Fruit fly (Drosophila melanogaster): ENCODE results near the gene ATPsynE.

The ATPsynE gene

dm6 chr3R:14356619-14357018 is 29.9 kb downstream of the ATPsynE start (continued):
- TF ChIP-seq lmd (GFP tag; IDR thresholded peaks at IDR 0.05) (peak; percentile 36; the same call in 1 of the 2 replicates), Oli (tag; optimal IDR thresholded peaks at IDR 0.05) (peak; percentile 21), NC2β (GFP tag; optimal IDR thresholded peaks at IDR 0.05) (no peak), phol (tag; optimal IDR thresholded peaks at IDR 0.05) (no peak), Dek (tag; optimal IDR thresholded peaks at IDR 0.05) (no peak), CG9215 (GFP tag; IDR thresholded peaks at IDR 0.05) (no peak), Vsx1 (GFP tag; optimal IDR thresholded peaks at IDR 0.05) (no peak), Pdp1 (GFP tag; optimal IDR thresholded peaks at IDR 0.05) (peak; percentile 1 to 29), tgo (GFP tag; IDR thresholded peaks at IDR 0.05) (peak; percentile 39; the same call in 2 of the 3 replicates), CG17359 (tag; optimal IDR thresholded peaks at IDR 0.05) (peak; percentile 18), cas (GFP tag; IDR thresholded peaks at IDR 0.05) (no peak), vvl (GFP tag; IDR thresholded peaks at IDR 0.05) (peak; percentile 74), Neu2 (GFP tag; optimal IDR thresholded peaks at IDR 0.05; ENCODE audit: borderline replicate concordance) (no peak), bbx (GFP tag; IDR thresholded peaks at IDR 0.05; ENCODE audit: partially characterized antibody) (no peak), kay (GFP tag; optimal IDR thresholded peaks at IDR 0.05) (no peak), Ptx1 (GFP tag; IDR thresholded peaks at IDR 0.05) (peak; percentile 54), ato (GFP tag; IDR thresholded peaks at IDR 0.05; ENCODE audit: partially characterized antibody) (no peak), CG7987 (GFP tag; optimal IDR thresholded peaks at IDR 0.05) (no peak), CG12659 (GFP tag; optimal IDR thresholded peaks at IDR 0.05) (no peak), CG8281 (tag; optimal IDR thresholded peaks at IDR 0.05) (no peak), CG17361 (GFP tag; IDR thresholded peaks at IDR 0.05) (no peak), CG2678 (tag; optimal IDR thresholded peaks at IDR 0.05) (peak; percentile 37), ara (GFP tag; IDR thresholded peaks at IDR 0.05) (peak; percentile 29; the same call in 1 of the 2 replicates), crc (GFP tag; optimal IDR thresholded peaks at IDR 0.05) (no peak), CG5180 (GFP tag; optimal IDR thresholded peaks at IDR 0.05) (no peak), Sox102F (GFP tag; optimal IDR thresholded peaks at IDR 0.05) (peak; percentile 42), pb (GFP tag; optimal IDR thresholded peaks at IDR 0.05) (peak; percentile 5), gro (GFP tag; optimal IDR thresholded peaks at IDR 0.05) (peak; percentile 19), Ada2b (GFP tag; IDR thresholded peaks at IDR 0.05) (peak; percentile 25; the same call in 1 of the 2 replicates), CG17328 (GFP tag; IDR thresholded peaks at IDR 0.05) (peak; percentile 35; the same call in 1 of the 2 replicates), ewg (GFP tag; optimal IDR thresholded peaks at IDR 0.05) (no peak), zen (tag; optimal IDR thresholded peaks at IDR 0.05) (peak; percentile 26), CG32767 (GFP tag; IDR thresholded peaks at IDR 0.05) (peak; percentile 55; the same call in 1 of the 2 replicates), dmrt99B (tag; optimal IDR thresholded peaks at IDR 0.05) (peak; percentile 44), CG31365 (tag; optimal IDR thresholded peaks at IDR 0.05) (no peak), gsb-n (tag; optimal IDR thresholded peaks at IDR 0.05) (no peak), CG7786 (GFP tag; optimal IDR thresholded peaks at IDR 0.05) (no peak), crp (GFP tag; optimal IDR thresholded peaks at IDR 0.05) (no peak), CG6272 (GFP tag; IDR thresholded peaks at IDR 0.05) (no peak), bcd (GFP tag; optimal IDR thresholded peaks at IDR 0.05) (peak; percentile 18), sens (GFP tag) (peak; percentile 82), ken (GFP tag; IDR thresholded peaks at IDR 0.05) (0 out of 3 replicates have a peak, but pooled peaks have one; percentile 42), klu (GFP tag; IDR thresholded peaks at IDR 0.05) (no peak), esg (GFP tag; conservative IDR thresholded peaks at IDR 0.05) (peak; percentile 44; the same call in 1 of the 2 replicates), CG32772 (GFP tag; IDR thresholded peaks at IDR 0.05) (peak; percentile 27; the same call in 1 of the 2 replicates), Dbx (GFP tag; IDR thresholded peaks at IDR 0.05) (peak; percentile 62; the same call in 1 of the 3 replicates), disco-r (GFP tag; optimal IDR thresholded peaks at IDR 0.05) (no peak), Dp (GFP tag; optimal IDR thresholded peaks at IDR 0.05) (no peak), trh (GFP tag; optimal IDR thresholded peaks at IDR 0.05) (no peak), Awh (GFP tag; IDR thresholded peaks at IDR 0.05) (no peak), D19A (tag; optimal IDR thresholded peaks at IDR 0.05) (no peak)
